Fruit fly (Drosophila melanogaster) whole organism, adult: ENCODE data around the gene Pex1.

Source experiments
- CG11617 ChIP-seq: fragments of 200-800 bp; sonication (Bioruptor generic); optimal IDR thresholded peaks from 2 replicates; lab custom pipeline; 2017; ENCODE audit warnings: mild to moderate bottlenecking, missing biosample characterization, missing genetic modification reagents, missing genetic modification characterization
- CG12768 ChIP-seq: fragments of 200-800 bp; sonication (Bioruptor generic); optimal IDR thresholded peaks from 2 replicates; lab custom pipeline; 2017; ENCODE audit warnings: missing biosample characterization, missing genetic modification characterization, mild to moderate bottlenecking, moderate library complexity, missing genetic modification reagents
- CG14711 ChIP-seq: fragments of 200-800 bp; sonication (Bioruptor generic); optimal IDR thresholded peaks from 2 replicates; lab custom pipeline; 2018; ENCODE audit warnings: missing biosample characterization, mild to moderate bottlenecking, missing genetic modification characterization, moderate library complexity
- CG1620 ChIP-seq: fragments of 200-800 bp; sonication (Bioruptor generic); optimal IDR thresholded peaks from 2 replicates; lab custom pipeline; 2016; ENCODE audit warnings: missing biosample characterization, missing genetic modification characterization
- CG33017 ChIP-seq: fragments of 200-800 bp; sonication (Bioruptor generic); optimal IDR thresholded peaks from 2 replicates; lab custom pipeline; 2018; ENCODE audit warnings: missing biosample characterization, mild to moderate bottlenecking, missing genetic modification characterization, moderate library complexity
- CG5204 ChIP-seq: fragments of 200-800 bp; sonication (Bioruptor generic); optimal IDR thresholded peaks from 2 replicates; lab custom pipeline; 2016; ENCODE audit warnings: missing biosample characterization, missing genetic modification characterization
- CG7045 ChIP-seq: fragments of 200-800 bp; sonication (Bioruptor generic); optimal IDR thresholded peaks from 2 replicates; lab custom pipeline; 2017; ENCODE audit warnings: missing biosample characterization, mild to moderate bottlenecking, missing genetic modification characterization
- CG7101 ChIP-seq: fragments of 200-800 bp; sonication (Bioruptor generic); optimal IDR thresholded peaks from 2 replicates; lab custom pipeline; 2018; ENCODE audit warnings: missing biosample characterization, mild to moderate bottlenecking, missing genetic modification characterization, moderate library complexity
- Clk ChIP-seq: fragments of 200-800 bp; sonication (Bioruptor generic); optimal IDR thresholded peaks from 2 replicates; lab custom pipeline; 2017; ENCODE audit warnings: missing biosample characterization, missing genetic modification characterization
- Crg-1 ChIP-seq: fragments of 200-800 bp; sonication (Bioruptor generic); optimal IDR thresholded peaks from 2 replicates; lab custom pipeline; 2016; ENCODE audit warnings: missing biosample characterization, missing genetic modification characterization
- Hr96 ChIP-seq: fragments of 200-800 bp; sonication (Bioruptor generic); optimal IDR thresholded peaks from 2 replicates; lab custom pipeline; 2016; ENCODE audit warnings: missing biosample characterization, missing genetic modification characterization
- Mnt ChIP-seq: fragments of 200-800 bp; sonication (Bioruptor generic); optimal IDR thresholded peaks from 2 replicates; lab custom pipeline; 2016; ENCODE audit warnings: missing biosample characterization, mild to moderate bottlenecking, missing genetic modification characterization
- bab1 ChIP-seq: fragments of 200-800 bp; sonication (Bioruptor generic); optimal IDR thresholded peaks from 3 replicates; lab custom pipeline; 2019; ENCODE audit warnings: missing biosample characterization, mild to moderate bottlenecking, missing genetic modification characterization, moderate library complexity
- cic ChIP-seq: fragments of 200-800 bp; sonication (Bioruptor generic); optimal IDR thresholded peaks from 2 replicates; lab custom pipeline; 2017; ENCODE audit warnings: missing biosample characterization, mild to moderate bottlenecking, missing genetic modification characterization, moderate library complexity
- cnc ChIP-seq, 2 experiments: fragments of >200 bp; optimal IDR thresholded peaks; 2 replicates each; lab custom pipeline; 2017
- kay ChIP-seq: fragments of 200-800 bp; sonication (Bioruptor generic); peaks from one replicate; lab custom pipeline; 2016; ENCODE audit warnings: missing biosample characterization, missing genetic modification characterization, borderline replicate concordance
- ovo ChIP-seq: fragments of 200-800 bp; sonication (Bioruptor generic); optimal IDR thresholded peaks from 2 replicates; lab custom pipeline; 2016; ENCODE audit warnings: missing biosample characterization, missing genetic modification characterization
- pad ChIP-seq: fragments of 200-800 bp; sonication (Bioruptor generic); optimal IDR thresholded peaks from 3 replicates; lab custom pipeline; 2017; ENCODE audit warnings: missing biosample characterization, missing genetic modification characterization, mild to moderate bottlenecking, moderate library complexity, missing genetic modification reagents
- tj ChIP-seq: fragments of 200-800 bp; sonication (Bioruptor generic); optimal IDR thresholded peaks from 3 replicates; lab custom pipeline; 2017; ENCODE audit warnings: missing biosample characterization, mild to moderate bottlenecking, missing genetic modification characterization, moderate library complexity
- toe ChIP-seq: fragments of 200-800 bp; sonication (Bioruptor generic); optimal IDR thresholded peaks from 2 replicates; lab custom pipeline; 2016; ENCODE audit warnings: missing biosample characterization, missing genetic modification characterization

The Pex1 gene

DNA sequence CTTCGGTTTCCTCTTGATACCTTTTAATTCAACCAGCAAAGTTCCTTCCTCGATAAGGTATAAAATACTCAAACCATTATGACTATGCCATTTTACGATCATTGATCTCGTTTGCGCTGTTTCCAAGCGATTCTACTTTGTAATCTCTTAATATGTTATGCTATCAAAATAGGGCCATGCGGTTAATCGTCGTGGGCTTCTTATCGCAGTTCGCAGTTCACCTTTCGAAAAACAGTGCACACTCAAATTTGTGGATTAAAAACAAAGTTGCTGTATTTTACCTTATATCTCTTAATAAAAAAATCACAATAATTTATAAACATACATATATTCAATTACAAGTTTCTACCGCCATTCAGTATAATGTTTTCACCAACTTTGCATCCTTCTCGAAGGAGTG, 28.4 kb downstream of the Pex1 start:
- no peak for TF ChIP-seq kay (GFP tag; lab: Kevin White, UChicago)
- TF ChIP-seq CG1620 (GFP tag; lab: Kevin White, UChicago): no peak

DNA sequence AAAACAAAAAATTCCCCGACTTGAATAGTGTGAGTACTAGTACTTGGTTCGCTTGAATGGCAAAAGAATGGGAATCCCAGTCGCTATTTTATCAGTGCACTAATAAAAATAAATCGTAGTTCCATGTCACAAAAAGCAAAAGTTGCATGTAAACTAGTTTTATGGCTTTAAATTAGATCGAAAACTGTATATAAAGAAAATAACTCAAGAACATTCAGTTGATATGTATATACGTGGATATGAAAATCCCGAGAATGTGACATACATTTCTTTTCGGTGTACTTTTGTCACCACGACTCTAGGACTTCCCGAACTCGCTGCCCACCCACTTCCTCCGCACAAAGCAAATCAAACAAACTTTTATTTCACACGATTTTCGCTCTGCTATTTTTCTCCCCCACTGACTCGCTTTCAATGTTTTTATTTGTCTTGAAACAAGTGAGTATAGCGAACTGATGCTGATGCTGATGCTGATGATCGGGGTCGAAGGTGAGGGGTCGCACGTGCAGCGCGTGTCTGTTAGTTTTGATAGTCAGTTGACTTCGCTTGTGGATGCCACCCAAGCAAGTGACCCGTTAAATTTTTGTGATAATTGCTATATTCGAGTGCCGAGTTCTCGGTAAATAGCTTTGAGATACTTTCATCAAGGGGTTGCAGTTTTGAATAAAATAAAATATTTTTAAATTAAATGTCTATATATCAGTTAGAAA, 29.9 kb downstream of the Pex1 start:
- TF ChIP-seq CG14711 (tag; lab: Kevin White, UChicago) (no peak), pad (GFP tag; lab: Kevin White, UChicago) (no peak), Hr96 (GFP tag; lab: Kevin White, UChicago) (no peak), Crg-1 (GFP tag; lab: Kevin White, UChicago) (no peak), cic (GFP tag; lab: Kevin White, UChicago) (no peak), CG7045 (GFP tag; lab: Kevin White, UChicago) (no peak), CG12768 (GFP tag; lab: Kevin White, UChicago) (no peak), CG33017 (tag; lab: Kevin White, UChicago) (no peak)

DNA sequence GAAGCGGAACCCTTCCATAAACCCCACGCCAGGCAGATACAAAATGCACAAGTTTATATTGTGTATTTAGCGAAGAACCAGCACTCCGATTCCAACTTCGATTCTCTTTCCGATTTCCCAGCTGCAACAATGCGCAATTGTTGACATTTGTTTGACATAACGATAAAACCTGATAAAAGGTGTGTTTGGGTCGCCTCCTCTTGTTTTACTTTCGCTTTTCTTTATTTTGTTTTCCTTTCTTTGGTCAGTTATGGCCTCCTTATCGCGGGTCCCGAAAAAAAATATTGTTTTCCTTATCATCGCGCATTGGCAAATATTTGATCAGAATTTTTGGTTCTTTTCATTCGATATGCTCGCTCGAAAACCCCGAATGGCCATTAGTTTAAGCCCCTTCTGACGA, 33.3 kb downstream of the Pex1 start:
- no peak for TF ChIP-seq CG12768 (GFP tag; lab: Kevin White, UChicago)
- no peak for TF ChIP-seq CG5204
- no peak for TF ChIP-seq CG14711 (tag; lab: Kevin White, UChicago)
- no peak for TF ChIP-seq CG7101 (tag; lab: Kevin White, UChicago)
- no peak for TF ChIP-seq kay (GFP tag; lab: Kevin White, UChicago)
- no peak for TF ChIP-seq toe (GFP tag; lab: Kevin White, UChicago)
- no peak for TF ChIP-seq cic (GFP tag; lab: Kevin White, UChicago)
- TF ChIP-seq Hr96 (GFP tag; lab: Kevin White, UChicago): no peak
- no peak for TF ChIP-seq Clk (GFP tag; lab: Kevin White, UChicago)
- no peak for TF ChIP-seq cnc (optimal IDR thresholded peaks at IDR 0.05; lab: Kevin White, UChicago)
- TF ChIP-seq CG7045 (GFP tag; lab: Kevin White, UChicago): no peak
- TF ChIP-seq tj (GFP tag; lab: Kevin White, UChicago): no peak
- TF ChIP-seq bab1 (GFP tag; lab: Kevin White, UChicago): no peak

DNA sequence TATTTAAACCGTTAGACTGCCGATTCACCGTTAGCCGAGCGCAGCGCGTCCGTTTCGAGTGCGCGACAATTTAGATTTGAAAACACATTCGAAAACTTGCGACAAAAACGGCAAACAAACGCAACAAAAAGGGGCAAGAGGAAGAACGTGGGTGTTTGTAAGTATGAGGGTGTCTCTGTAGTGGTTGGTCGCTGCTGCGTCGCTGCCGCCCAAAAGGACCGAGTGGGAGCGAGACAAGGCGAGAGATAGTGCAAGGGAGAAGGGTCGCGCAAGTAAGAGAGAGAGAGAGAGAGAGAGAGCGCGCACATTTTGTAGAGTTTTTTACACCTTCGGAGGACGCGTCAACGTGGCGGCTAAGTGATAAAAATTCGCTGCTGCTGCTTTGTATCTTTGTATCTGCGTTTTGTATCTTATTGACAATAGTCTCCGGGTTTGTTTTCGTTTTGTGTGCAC, 36.4 kb downstream of the Pex1 start, which contains the start of gene Sox21a:
Gene Sox21a (minus strand): TSS at position 51 of the 453 bp plus-strand sequence.
- TF ChIP-seq CG33017 (tag; lab: Kevin White, UChicago): no peak
- TF ChIP-seq Mnt (GFP tag; lab: Kevin White, UChicago): no peak
- TF ChIP-seq CG11617 (GFP tag; lab: Kevin White, UChicago): no peak
- no peak for TF ChIP-seq cnc (optimal IDR thresholded peaks at IDR 0.05; lab: Kevin White, UChicago)
- TF ChIP-seq CG12768 (GFP tag; lab: Kevin White, UChicago): no peak
- TF ChIP-seq bab1 (GFP tag; lab: Kevin White, UChicago): no peak
- TF ChIP-seq CG7101 (tag; lab: Kevin White, UChicago): no peak
- no peak for TF ChIP-seq pad (GFP tag; lab: Kevin White, UChicago)
- no peak for TF ChIP-seq Crg-1 (GFP tag; lab: Kevin White, UChicago)

DNA sequence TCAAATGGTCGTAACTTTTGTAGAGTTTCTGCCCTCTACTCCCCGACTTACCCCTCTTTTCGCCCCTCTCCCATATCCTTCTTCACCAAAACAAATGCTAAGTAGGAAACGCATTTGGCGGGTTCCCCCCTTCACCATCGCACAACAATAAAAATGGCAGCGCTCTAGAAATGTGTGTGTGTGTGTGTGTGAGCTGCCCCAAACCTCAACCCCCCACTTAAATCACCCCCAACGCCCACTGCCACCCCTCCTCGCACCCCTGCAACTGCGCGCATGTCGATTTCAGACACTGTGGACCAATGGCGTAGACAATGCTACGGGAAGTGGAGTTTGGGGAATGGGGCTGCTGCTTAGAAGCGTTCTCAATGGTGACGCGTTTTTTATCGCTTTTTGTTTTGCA, 38.1 kb downstream of the Pex1 start:
- TF ChIP-seq bab1 (GFP tag; lab: Kevin White, UChicago): no peak

DNA sequence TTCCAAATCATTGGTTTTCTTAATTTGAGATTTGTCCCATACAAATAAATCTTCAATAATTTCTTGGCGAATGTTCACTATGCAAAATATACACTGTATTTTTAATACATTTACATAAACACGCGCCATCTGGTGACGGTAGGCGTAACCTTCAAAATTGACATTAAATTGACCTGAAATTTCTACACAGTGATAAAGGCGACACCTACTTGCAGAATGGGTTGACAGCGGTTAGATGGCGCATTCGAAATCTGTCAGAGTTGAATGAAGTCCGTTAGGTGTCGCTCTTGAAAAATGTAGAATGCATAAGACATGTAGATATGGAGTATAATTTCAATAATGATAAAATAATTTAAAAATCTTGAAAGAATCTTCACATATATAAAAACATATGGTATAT, 39.7 kb downstream of the Pex1 start:
- peak; percentile 15 for TF ChIP-seq pad (GFP tag; lab: Kevin White, UChicago)
- TF ChIP-seq CG11617 (GFP tag; lab: Kevin White, UChicago): no peak
- TF ChIP-seq ovo (GFP tag; lab: Kevin White, UChicago): peak; percentile 49
- TF ChIP-seq Mnt (GFP tag; lab: Kevin White, UChicago): peak; percentile 0
- peak; percentile 44 for TF ChIP-seq CG7101 (tag; lab: Kevin White, UChicago)
- no peak for TF ChIP-seq cnc (optimal IDR thresholded peaks at IDR 0.05; lab: Kevin White, UChicago)
- no peak for TF ChIP-seq cic (GFP tag; lab: Kevin White, UChicago)
- TF ChIP-seq Hr96 (GFP tag; lab: Kevin White, UChicago): peak; percentile 60
- peak; percentile 60 for TF ChIP-seq toe (GFP tag; lab: Kevin White, UChicago)
- peak; percentile 73 for TF ChIP-seq CG1620 (GFP tag; lab: Kevin White, UChicago)
- peak; percentile 85 for TF ChIP-seq bab1 (GFP tag; lab: Kevin White, UChicago)

DNA sequence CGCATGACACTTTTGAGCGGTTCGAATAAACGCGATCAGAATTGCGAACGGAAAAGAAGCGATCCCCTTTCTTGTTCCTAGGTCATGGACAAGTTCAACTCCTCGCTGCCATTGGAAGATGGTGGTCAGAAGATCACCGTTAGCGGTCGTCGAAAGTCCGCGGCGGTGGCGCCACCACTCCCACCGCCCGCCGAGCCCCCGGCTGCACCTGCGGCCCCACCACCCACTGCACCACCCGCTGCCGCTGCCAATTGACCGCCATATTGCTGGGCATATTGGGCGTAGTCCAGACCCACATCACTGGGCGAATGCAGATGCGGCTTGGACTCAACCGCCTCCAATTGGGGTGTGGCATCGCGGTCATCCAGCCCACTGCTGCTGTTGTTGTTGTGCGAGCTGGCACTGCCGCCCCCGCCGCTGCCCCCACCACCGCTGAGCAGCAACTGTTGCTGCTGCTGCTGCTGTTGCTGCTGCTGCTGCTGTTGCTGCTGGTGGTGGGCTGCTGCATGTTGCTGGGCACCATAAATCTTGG, 41.3 kb downstream of the Pex1 start:
- TF ChIP-seq CG7045 (GFP tag; lab: Kevin White, UChicago) (no peak), cic (GFP tag; lab: Kevin White, UChicago) (no peak), CG14711 (tag; lab: Kevin White, UChicago) (no peak), Hr96 (GFP tag; lab: Kevin White, UChicago) (no peak), Mnt (GFP tag; lab: Kevin White, UChicago) (no peak), kay (GFP tag; lab: Kevin White, UChicago) (no peak), CG12768 (GFP tag; lab: Kevin White, UChicago) (no peak), CG33017 (tag; lab: Kevin White, UChicago) (no peak), pad (GFP tag; lab: Kevin White, UChicago) (no peak), tj (GFP tag; lab: Kevin White, UChicago) (no peak), toe (GFP tag; lab: Kevin White, UChicago) (no peak), Clk (GFP tag; lab: Kevin White, UChicago) (no peak), cnc (optimal IDR thresholded peaks at IDR 0.05; lab: Kevin White, UChicago) (no peak)
